Fruit fly (Drosophila melanogaster) whole organism, wandering third instar larva: Measurements from ENCODE around the gene CG17191.

Experiments used
- Abd-B ChIP-seq: fragments of >200 bp; optimal IDR thresholded peaks from 2 replicates; lab custom pipeline; 2017; ENCODE audit warnings: missing biosample characterization, missing genetic modification characterization
- CG9705 ChIP-seq: fragments of 200-800 bp; sonication (Bioruptor generic); optimal IDR thresholded peaks from 2 replicates; lab custom pipeline; 2018; ENCODE audit warnings: missing biosample characterization, mild to moderate bottlenecking, missing genetic modification characterization
- CrebA ChIP-seq: fragments of 200-800 bp; sonication (Bioruptor generic); optimal IDR thresholded peaks from 2 replicates; lab custom pipeline; 2016; ENCODE audit warnings: missing biosample characterization, mild to moderate bottlenecking, missing genetic modification characterization, borderline replicate concordance
- Dif ChIP-seq: fragments of 200-275, 200-300 bp; sonication (Bioruptor generic); optimal IDR thresholded peaks from 2 replicates; lab custom pipeline; 2018; ENCODE audit warnings: missing biosample characterization, missing genetic modification characterization; ENCODE audit not compliant: partially characterized antibody
- HLH106 ChIP-seq: fragments of 200-800 bp; optimal IDR thresholded peaks from 3 replicates; lab custom pipeline; 2019; ENCODE audit warnings: missing biosample characterization, mild to moderate bottlenecking, missing genetic modification characterization, moderate library complexity
- Hnf4 ChIP-seq: fragments of 200-800 bp; sonication (Bioruptor generic); optimal IDR thresholded peaks from 2 replicates; lab custom pipeline; 2016; ENCODE audit warnings: missing biosample characterization, mild to moderate bottlenecking, missing genetic modification characterization
- Hr78 ChIP-seq: fragments of >200 bp; optimal IDR thresholded peaks from 2 replicates; lab custom pipeline; 2017; ENCODE audit warnings: missing biosample characterization, missing genetic modification characterization
- Hr83 ChIP-seq: fragments of 200-300 bp; sonication (Bioruptor generic); optimal IDR thresholded peaks from 2 replicates; lab custom pipeline; 2016; ENCODE audit warnings: missing biosample characterization, mild to moderate bottlenecking, missing genetic modification characterization, moderate library complexity; ENCODE audit not compliant: poor library complexity, severe bottlenecking
- Jra ChIP-seq: sonication (Bioruptor generic); optimal IDR thresholded peaks from 2 replicates; lab custom pipeline; 2016; ENCODE audit warnings: missing biosample characterization, missing genetic modification characterization
- Myc ChIP-seq: fragments of >200 bp; optimal IDR thresholded peaks from 2 replicates; lab custom pipeline; 2017
- N ChIP-seq: fragments of >200 bp; optimal IDR thresholded peaks from 2 replicates; lab custom pipeline; 2018; ENCODE audit warnings: missing biosample characterization, missing external identifiers, missing genetic modification characterization
- OdsH ChIP-seq: fragments of 200-800 bp; sonication (Bioruptor generic); optimal IDR thresholded peaks from 2 replicates; lab custom pipeline; 2016; ENCODE audit warnings: missing biosample characterization, mild to moderate bottlenecking, missing genetic modification characterization
- Sp1 ChIP-seq: fragments of 200-800 bp; sonication (Bioruptor generic); optimal IDR thresholded peaks from 3 replicates; lab custom pipeline; 2019; ENCODE audit warnings: missing biosample characterization, mild to moderate bottlenecking, missing genetic modification characterization, moderate library complexity
- Vsx2 ChIP-seq: fragments of 200-300, 225-300 bp; sonication (Bioruptor generic); optimal IDR thresholded peaks from 2 replicates; lab custom pipeline; 2018; ENCODE audit warnings: missing biosample characterization, missing genetic modification characterization; ENCODE audit not compliant: partially characterized antibody
- br ChIP-seq: fragments of 200-800 bp; sonication (Bioruptor generic); optimal IDR thresholded peaks from 2 replicates; lab custom pipeline; 2016; ENCODE audit warnings: missing biosample characterization, missing genetic modification characterization
- dmrt93B ChIP-seq: fragments of 200-800 bp; sonication (Bioruptor generic); optimal IDR thresholded peaks from 2 replicates; lab custom pipeline; 2018; ENCODE audit warnings: missing biosample characterization, mild to moderate bottlenecking, missing genetic modification characterization
- dsf ChIP-seq: sonication (Bioruptor generic); optimal IDR thresholded peaks from 2 replicates; lab custom pipeline; 2016; ENCODE audit warnings: missing biosample characterization, missing genetic modification characterization, borderline replicate concordance
- ey ChIP-seq: fragments of 200-800 bp; sonication (Bioruptor generic); optimal IDR thresholded peaks from 2 replicates; lab custom pipeline; 2016; ENCODE audit warnings: missing biosample characterization, missing genetic modification characterization
- foxo ChIP-seq, 2 experiments: fragments of 200-800 bp; sonication (Bioruptor generic); optimal IDR thresholded peaks; 2 replicates in 1 of 2; 3 replicates in 1 of 2; lab custom pipeline; 2016 to 2017; ENCODE audit warnings: missing biosample characterization in 2 of 2, missing genetic modification characterization in 2 of 2
- fru ChIP-seq: fragments of 200-800 bp; sonication (Bioruptor generic); optimal IDR thresholded peaks from 3 replicates; lab custom pipeline; 2016; ENCODE audit warnings: missing biosample characterization, mild to moderate bottlenecking, missing genetic modification characterization
- h ChIP-seq: fragments of 200-800 bp; sonication (Bioruptor generic); optimal IDR thresholded peaks from 3 replicates; lab custom pipeline; 2016; ENCODE audit warnings: missing biosample characterization, mild to moderate bottlenecking, missing genetic modification characterization
- jim ChIP-seq: fragments of 175-275, 200-325 bp; sonication (Bioruptor generic); optimal IDR thresholded peaks from 2 replicates; lab custom pipeline; 2016; ENCODE audit warnings: missing biosample characterization, mild to moderate bottlenecking, missing genetic modification characterization
- lola ChIP-seq: fragments of >200 bp; optimal IDR thresholded peaks from 2 replicates; lab custom pipeline; 2017; ENCODE audit warnings: missing biosample characterization, missing genetic modification characterization
- pan ChIP-seq: fragments of >200 bp; optimal IDR thresholded peaks from 2 replicates; lab custom pipeline; 2017
- psq ChIP-seq: fragments of 200-800 bp; sonication (Bioruptor generic); optimal IDR thresholded peaks from 3 replicates; lab custom pipeline; 2017; ENCODE audit warnings: missing biosample characterization, mild to moderate bottlenecking, missing genetic modification characterization, moderate library complexity
- rgr ChIP-seq: fragments of 200-800 bp; sonication (Bioruptor generic); optimal IDR thresholded peaks from 3 replicates; lab custom pipeline; 2016; ENCODE audit warnings: missing biosample characterization, mild to moderate bottlenecking, missing genetic modification characterization
- sage ChIP-seq: fragments of 200-800 bp; sonication (Bioruptor generic); optimal IDR thresholded peaks from 2 replicates; lab custom pipeline; 2016; ENCODE audit warnings: missing biosample characterization, mild to moderate bottlenecking, missing genetic modification characterization
- sv ChIP-seq: fragments of 200-800 bp; sonication (Bioruptor generic); optimal IDR thresholded peaks from 3 replicates; lab custom pipeline; 2016; ENCODE audit warnings: missing biosample characterization, missing genetic modification characterization
- tai ChIP-seq: sonication (Bioruptor generic); optimal IDR thresholded peaks from 2 replicates; lab custom pipeline; 2016; ENCODE audit warnings: missing biosample characterization, missing genetic modification characterization
- woc ChIP-seq: sonication (Bioruptor generic); optimal IDR thresholded peaks from 2 replicates; lab custom pipeline; 2016; ENCODE audit warnings: missing biosample characterization, mild to moderate bottlenecking, missing genetic modification characterization

CG17191 gene

DNA sequence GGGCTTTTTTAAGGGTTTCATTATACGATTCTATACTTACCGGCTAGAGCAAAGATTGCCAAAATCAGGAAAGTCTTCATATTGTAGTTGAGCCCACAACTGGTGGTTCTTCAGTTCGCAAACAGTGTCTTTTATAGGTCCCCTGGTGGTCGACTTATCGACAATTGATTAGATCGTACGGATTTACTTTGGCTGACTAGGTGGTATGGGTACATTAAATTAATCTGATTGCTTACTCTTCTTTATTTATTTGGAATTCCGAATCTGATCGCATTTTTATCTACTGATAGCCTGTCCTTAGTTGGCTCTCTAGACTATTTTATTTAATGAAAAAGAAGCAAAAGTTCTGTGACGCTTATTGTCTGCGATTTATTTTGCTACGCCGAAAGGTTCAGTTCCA lies 6.5 kb upstream of the CG17191 start, which contains the start of gene CG6271:
Gene CG6271 (minus strand): TSS at position 101 of the 400 bp plus-strand sequence.
- TF ChIP-seq N (GFP tag; lab: Kevin White, UChicago) (no peak), ey (no peak), CrebA (GFP tag; lab: Kevin White, UChicago) (no peak), fru (GFP tag; lab: Kevin White, UChicago) (no peak), jim (GFP tag; lab: Kevin White, UChicago) (no peak), pan (no peak)

DNA sequence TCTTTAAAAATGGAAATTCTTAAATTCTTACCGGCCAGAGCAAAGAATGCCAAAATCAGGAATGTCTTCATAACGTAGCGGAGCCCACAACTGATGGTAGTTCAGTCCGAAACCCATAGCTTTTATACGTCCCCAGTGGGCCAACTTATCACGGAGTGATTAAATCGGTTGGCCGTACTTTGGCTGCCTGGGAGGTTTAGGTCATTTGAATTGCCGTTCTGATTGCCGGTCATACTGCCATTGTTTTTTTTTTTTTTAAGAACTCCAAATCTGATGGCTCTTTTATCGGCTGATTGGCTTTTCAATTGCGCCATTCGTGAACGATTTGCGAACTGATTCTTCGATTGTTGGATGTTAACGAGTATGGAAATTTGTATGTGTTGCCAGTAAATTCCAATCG lies 3.6 kb upstream of the CG17191 start, which contains the start of gene CG6277:
Gene CG6277 (minus strand): TSS at position 101 of the 400 bp plus-strand sequence.
- no peak for TF ChIP-seq sv (GFP tag; lab: Kevin White, UChicago)
- TF ChIP-seq, all 38 proteins: peak for 0

DNA sequence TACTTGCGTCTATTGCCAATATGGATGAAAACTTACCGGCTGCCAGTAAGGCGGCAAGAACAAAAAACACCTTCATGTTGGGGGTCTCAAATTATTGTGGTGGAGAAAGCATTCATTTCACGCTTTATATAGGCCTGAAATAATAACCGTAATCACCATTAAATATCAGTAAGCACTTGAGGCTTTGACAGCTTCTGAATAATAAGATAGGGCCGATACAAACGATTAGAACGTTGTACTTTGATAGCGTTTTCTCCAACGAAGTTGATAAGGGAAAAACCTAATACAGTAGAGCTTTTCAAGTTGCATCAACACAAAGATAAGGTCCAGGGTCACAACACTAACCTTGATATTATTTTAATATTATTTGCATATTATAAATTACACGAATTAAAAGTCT lies 1.7 kb upstream of the CG17191 start, which contains the start of gene CG6283:
Gene CG6283 (minus strand): TSS at position 101 of the 400 bp plus-strand sequence.
- TF ChIP-seq HLH106 (tag; lab: Kevin White, UChicago): no peak

DNA sequence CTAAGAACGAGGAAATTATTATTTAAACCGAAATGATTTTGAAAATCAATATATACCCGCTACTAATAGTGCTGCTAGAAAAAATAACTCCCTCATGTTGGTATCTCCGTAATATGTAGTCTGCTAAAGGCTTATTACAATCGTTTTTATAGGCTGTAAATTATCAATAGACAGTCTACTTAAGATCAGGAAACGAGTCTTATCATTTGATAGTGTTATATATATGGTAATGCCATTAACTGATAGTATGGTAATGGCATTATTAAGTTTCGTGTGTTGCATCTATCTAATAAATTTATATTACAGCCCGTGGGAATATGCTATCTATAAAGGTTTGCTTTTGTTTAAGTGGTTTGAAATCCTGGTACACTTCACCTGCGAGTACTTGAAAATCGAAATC lies 1.4 kb downstream of the CG17191 start, which contains the start of gene CG17192:
Gene CG17192 (minus strand): TSS at position 101 of the 400 bp plus-strand sequence.
- no peak for TF ChIP-seq Dif
- TF ChIP-seq CrebA (GFP tag; lab: Kevin White, UChicago): no peak
- no peak for TF ChIP-seq Abd-B (GFP tag; lab: Kevin White, UChicago)

DNA sequence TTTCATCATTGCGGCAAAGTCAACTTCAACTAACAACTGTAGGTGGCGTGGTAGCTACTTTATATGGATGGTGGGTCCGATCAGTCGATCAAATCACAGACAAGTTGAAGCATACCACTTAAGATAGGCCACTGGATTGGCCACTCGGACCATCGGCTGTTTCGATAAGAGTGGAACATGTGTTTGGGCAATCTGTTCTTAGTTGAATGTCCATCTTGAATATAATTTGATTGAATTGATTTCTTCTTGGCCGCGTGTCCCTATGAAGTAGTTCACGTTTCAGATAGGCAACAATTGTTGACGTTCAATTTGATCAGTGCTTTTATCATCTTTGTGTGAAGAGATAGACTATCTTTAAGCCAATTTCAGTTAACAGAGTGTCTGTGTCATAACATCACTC lies 12.5 kb downstream of the CG17191 start, which contains the start of gene CG6295:
Gene CG6295 (minus strand): TSS at position 34 of the 400 bp plus-strand sequence.
- TF ChIP-seq ey (no peak), Hr83 (GFP tag; lab: Kevin White, UChicago) (no peak), CrebA (GFP tag; lab: Kevin White, UChicago) (no peak)

DNA sequence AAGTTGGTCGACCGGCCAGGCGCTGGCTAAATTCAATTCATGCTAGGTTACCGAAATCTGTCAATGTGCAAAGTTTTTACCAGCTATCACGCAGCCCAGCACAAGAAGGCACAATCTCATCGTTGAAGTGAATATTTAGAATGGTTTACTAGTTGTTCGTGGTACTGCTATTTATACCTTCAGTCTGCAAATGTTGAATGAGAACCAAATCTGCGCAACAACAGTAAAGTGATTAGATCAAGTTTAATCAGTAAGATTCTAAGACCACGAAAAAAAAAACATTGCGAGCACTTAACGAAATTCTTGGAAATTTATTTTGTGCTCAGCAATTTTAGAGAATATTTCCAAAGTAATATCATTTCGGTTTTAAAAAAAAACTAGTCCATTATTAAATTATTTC lies 14.2 kb downstream of the CG17191 start, which contains the start of gene CG6296:
Gene CG6296 (minus strand): TSS at position 132 of the 400 bp plus-strand sequence.
- TF ChIP-seq Jra (GFP tag; lab: Kevin White, UChicago): no peak
- TF ChIP-seq fru (GFP tag; lab: Kevin White, UChicago): no peak
- TF ChIP-seq jim (GFP tag; lab: Kevin White, UChicago): no peak
- TF ChIP-seq Myc (lab: Kevin White, UChicago): no peak
- TF ChIP-seq CrebA (GFP tag; lab: Kevin White, UChicago): no peak
- no peak for TF ChIP-seq psq
- TF ChIP-seq OdsH: no peak
- no peak for TF ChIP-seq Dif
- TF ChIP-seq Vsx2 (GFP tag; lab: Kevin White, UChicago): no peak
- no peak for TF ChIP-seq dsf (GFP tag; lab: Kevin White, UChicago)
- no peak for TF ChIP-seq Hnf4

DNA sequence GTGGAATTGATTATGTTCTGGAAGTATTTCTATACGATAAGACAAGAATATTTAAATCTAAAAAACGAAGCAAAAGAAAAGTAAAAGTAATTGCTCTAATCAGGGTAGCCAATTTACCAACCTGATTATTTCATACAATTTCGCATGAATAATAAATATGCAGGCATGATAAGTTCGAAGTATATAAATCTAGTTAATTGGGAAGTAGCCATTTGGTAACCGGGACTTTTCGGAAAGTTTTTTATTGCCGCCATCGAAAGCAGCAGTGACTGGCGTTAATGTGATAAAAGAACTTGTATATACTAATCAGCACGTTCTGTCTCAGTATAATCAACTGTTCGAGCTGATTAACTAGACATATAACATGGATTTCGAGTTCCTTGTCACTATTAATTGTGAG lies 16.8 kb downstream of the CG17191 start:
- TF ChIP-seq Hr78 (GFP tag; lab: Kevin White, UChicago) (no peak), tai (GFP tag; lab: Kevin White, UChicago) (no peak), h (no peak), psq (no peak), fru (GFP tag; lab: Kevin White, UChicago) (no peak), jim (GFP tag; lab: Kevin White, UChicago) (no peak), sage (GFP tag; lab: Kevin White, UChicago) (no peak)

DNA sequence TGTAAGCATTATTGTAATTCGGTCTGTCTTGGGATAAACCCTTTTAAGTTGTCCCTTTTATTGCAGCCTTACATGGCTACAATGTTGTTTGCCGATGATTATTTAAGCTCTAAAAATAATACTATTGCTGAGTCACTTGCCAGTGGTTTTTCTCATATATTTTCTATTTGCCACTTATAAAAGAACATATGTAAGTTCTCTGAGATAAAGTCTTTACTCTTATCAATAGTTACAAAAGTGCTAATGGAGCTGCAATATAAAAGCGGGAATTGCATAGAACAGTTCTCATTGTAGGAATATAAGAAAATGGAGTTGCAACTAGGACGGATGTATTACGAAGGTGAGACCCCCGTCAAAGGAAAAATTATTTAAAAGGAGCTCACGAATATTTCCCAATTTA lies 20.1 kb downstream of the CG17191 start, which contains the start of gene CG31077:
Gene CG31077 (plus strand): TSS at position 301 of the 400 bp plus-strand sequence.
- TF ChIP-seq HLH106 (tag; lab: Kevin White, UChicago) (no peak), psq (no peak), Sp1 (no peak), rgr (no peak), woc (GFP tag; lab: Kevin White, UChicago) (no peak), lola (GFP tag; lab: Kevin White, UChicago) (no peak), CG9705 (GFP tag; lab: Kevin White, UChicago) (no peak), pan (no peak), dmrt93B (no peak), dsf (GFP tag; lab: Kevin White, UChicago) (no peak), Abd-B (GFP tag; lab: Kevin White, UChicago) (no peak), N (GFP tag; lab: Kevin White, UChicago) (no peak), br (no peak), Jra (GFP tag; lab: Kevin White, UChicago) (no peak), foxo (GFP tag; optimal IDR thresholded peaks at IDR 0.05; lab: Kevin White, UChicago) (no peak)
- TF ChIP-seq, all 38 proteins: peak for 0
